Fruit fly (Drosophila melanogaster) whole organism, embryonic: ENCODE results near the gene CG42820.

ENCODE experiments used
- Awh ChIP-seq: fragments of 200-800 bp; sonication (Bioruptor generic); IDR thresholded peaks from 2 replicates; pipeline ENCODE4, ENCODE4 v1.3.6; 2022; ENCODE audit warnings: missing biosample characterization, missing genetic modification characterization
- Bdp1 ChIP-seq: fragments of 200-800 bp; sonication (Bioruptor generic); optimal IDR thresholded peaks from 3 replicates; lab custom pipeline; 2016; ENCODE audit warnings: missing biosample characterization, missing genetic modification characterization
- Blimp-1 ChIP-seq: fragments of 200-800 bp; sonication (Bioruptor generic); optimal IDR thresholded peaks from 3 replicates; lab custom pipeline; 2018; ENCODE audit warnings: missing biosample characterization, missing genetic modification characterization, mild to moderate bottlenecking, moderate library complexity, missing genetic modification reagents
- CG10267 ChIP-seq: fragments of 200-800 bp; sonication (Bioruptor generic); optimal IDR thresholded peaks from 2 replicates; lab custom pipeline; 2018; ENCODE audit warnings: missing biosample characterization, mild to moderate bottlenecking, missing genetic modification characterization, moderate library complexity
- CG11398 ChIP-seq: fragments of 200-800 bp; sonication (Bioruptor generic); optimal IDR thresholded peaks from 2 replicates; lab custom pipeline; 2016; ENCODE audit warnings: missing biosample characterization, missing genetic modification characterization
- CG12071 ChIP-seq: fragments of 200-800 bp; sonication (Bioruptor generic); optimal IDR thresholded peaks from 3 replicates; lab custom pipeline; 2018; ENCODE audit warnings: missing biosample characterization, mild to moderate bottlenecking, missing genetic modification characterization
- CG12942 ChIP-seq: fragments of 200-800 bp; sonication (Bioruptor generic); optimal IDR thresholded peaks from 3 replicates; lab custom pipeline; 2016; ENCODE audit warnings: missing biosample characterization, missing genetic modification characterization
- CG31224 ChIP-seq: fragments of 200-800 bp; sonication (Bioruptor generic); IDR thresholded peaks from 2 replicates; pipeline ENCODE4 v1.3.6; 2022; ENCODE audit warnings: missing biosample characterization, missing genetic modification characterization
- CG32532 ChIP-seq: fragments of 200-800 bp; sonication (Bioruptor generic); IDR thresholded peaks from 2 replicates; pipeline ENCODE4 v1.3.6; 2022; ENCODE audit warnings: missing biosample characterization, missing genetic modification characterization
- CG34224 ChIP-seq: fragments of 200-800 bp; sonication (Bioruptor generic); IDR thresholded peaks from 3 replicates; pipeline ENCODE4 v1.3.6; 2022; ENCODE audit warnings: missing biosample characterization, missing genetic modification characterization; ENCODE audit not compliant: partially characterized antibody
- CG6689 ChIP-seq: fragments of 200-800 bp; sonication (Bioruptor generic); IDR thresholded peaks from 2 replicates; pipeline ENCODE4 v1.3.6; 2022; ENCODE audit warnings: missing biosample characterization, missing genetic modification characterization
- CG7372 ChIP-seq: fragments of 200-800 bp; sonication (Bioruptor generic); IDR thresholded peaks from 2 replicates; pipeline ENCODE4 v1.3.6; 2022; ENCODE audit warnings: missing biosample characterization, missing genetic modification characterization
- CG7786 ChIP-seq: fragments of 200-800 bp; sonication (Bioruptor generic); optimal IDR thresholded peaks from 2 replicates; lab custom pipeline; 2016; ENCODE audit warnings: missing biosample characterization, missing genetic modification characterization
- CG9932 ChIP-seq: fragments of 200-800 bp; sonication (Bioruptor generic); IDR thresholded peaks from 2 replicates; pipeline ENCODE4 v1.3.6; 2022; ENCODE audit warnings: missing biosample characterization, missing genetic modification characterization
- CHES-1-like ChIP-seq: fragments of 200-800 bp; sonication (Bioruptor generic); optimal IDR thresholded peaks from 2 replicates; lab custom pipeline; 2016; ENCODE audit warnings: missing biosample characterization, missing genetic modification characterization
- Dbx ChIP-seq: fragments of 200-800 bp; sonication (Bioruptor generic); IDR thresholded peaks from 3 replicates; pipeline ENCODE4 v1.3.6; 2022; ENCODE audit warnings: missing biosample characterization, missing genetic modification characterization
- Fer1 ChIP-seq: fragments of 200-800 bp; sonication (Bioruptor generic); optimal IDR thresholded peaks from 2 replicates; lab custom pipeline; 2017; ENCODE audit warnings: missing biosample characterization, mild to moderate bottlenecking, missing genetic modification characterization
- Fer2 ChIP-seq: fragments of 200-800 bp; sonication (Bioruptor generic); optimal IDR thresholded peaks from 2 replicates; lab custom pipeline; 2018; ENCODE audit warnings: missing biosample characterization, mild to moderate bottlenecking, missing genetic modification characterization, moderate library complexity
- HLH3B ChIP-seq: fragments of 200-800 bp; sonication (Bioruptor generic); IDR thresholded peaks from 2 replicates; pipeline ENCODE4 v1.3.6; 2022; ENCODE audit warnings: missing biosample characterization, missing genetic modification characterization
- HLHmδ ChIP-seq: fragments of 200-800 bp; sonication (Bioruptor generic); optimal IDR thresholded peaks from 2 replicates; lab custom pipeline; 2018; ENCODE audit warnings: missing biosample characterization, mild to moderate bottlenecking, missing genetic modification characterization, moderate library complexity
- Oaz ChIP-seq: fragments of 200-800 bp; sonication (Bioruptor generic); IDR thresholded peaks from 2 replicates; pipeline ENCODE4 v1.3.6; 2022; ENCODE audit warnings: missing biosample characterization, missing genetic modification characterization
- Optix ChIP-seq: fragments of 200-800 bp; sonication (Bioruptor generic); IDR thresholded peaks from 3 replicates; pipeline ENCODE4 v1.3.6; 2022; ENCODE audit warnings: missing biosample characterization, missing genetic modification characterization
- Sox102F ChIP-seq: fragments of 200-800 bp; sonication (Bioruptor generic); optimal IDR thresholded peaks from 2 replicates; lab custom pipeline; 2018; ENCODE audit warnings: missing biosample characterization, mild to moderate bottlenecking, missing genetic modification characterization, moderate library complexity
- Stat92E ChIP-seq, 3 experiments: fragments of >200 bp in 2 of 3; fragments of 200-800 bp in 1 of 3; sonication (Bioruptor generic) in 1 of 3; optimal IDR thresholded peaks; 2 replicates each; lab custom pipeline; 2017 to 2019; ENCODE audit warnings: missing biosample characterization in 3 of 3, missing genetic modification characterization in 3 of 3, mild to moderate bottlenecking in 1 of 3, moderate library complexity in 1 of 3
- Taf1 ChIP-seq: fragments of 200-800 bp; sonication (Bioruptor generic); IDR thresholded peaks from 2 replicates; pipeline ENCODE4 v1.3.6; 2022; ENCODE audit warnings: missing biosample characterization, missing genetic modification characterization
- ap ChIP-seq: fragments of 200-800 bp; sonication (Bioruptor generic); IDR thresholded peaks from 2 replicates; pipeline ENCODE4 v1.3.6; 2022; ENCODE audit warnings: missing biosample characterization, missing genetic modification characterization
- az2 ChIP-seq: fragments of 200-800 bp; sonication (Bioruptor generic); optimal IDR thresholded peaks from 3 replicates; lab custom pipeline; 2016; ENCODE audit warnings: missing biosample characterization, missing genetic modification characterization
- dimm ChIP-seq: fragments of 200-800 bp; sonication (Bioruptor generic); IDR thresholded peaks from 2 replicates; pipeline ENCODE4 v1.3.6; 2022; ENCODE audit warnings: missing biosample characterization, missing genetic modification characterization
- dmrt11E ChIP-seq: fragments of 200-800 bp; sonication (Bioruptor generic); optimal IDR thresholded peaks from 3 replicates; lab custom pipeline; 2018; ENCODE audit warnings: missing biosample characterization, mild to moderate bottlenecking, missing genetic modification characterization, moderate library complexity
- fd96Cb ChIP-seq: fragments of 200-800 bp; sonication (Bioruptor generic); optimal IDR thresholded peaks from 2 replicates; lab custom pipeline; 2018; ENCODE audit warnings: missing biosample characterization, mild to moderate bottlenecking, missing genetic modification characterization, moderate library complexity
- fu2 ChIP-seq: fragments of 200-800 bp; sonication (Bioruptor generic); optimal IDR thresholded peaks from 2 replicates; lab custom pipeline; 2016; ENCODE audit warnings: missing biosample characterization, missing genetic modification characterization
- gem ChIP-seq: fragments of 200-800 bp; sonication (Bioruptor generic); optimal IDR thresholded peaks from 2 replicates; lab custom pipeline; 2019; ENCODE audit warnings: missing biosample characterization, mild to moderate bottlenecking, missing genetic modification characterization, moderate library complexity
- grau ChIP-seq: fragments of 200-800 bp; optimal IDR thresholded peaks from 3 replicates; lab custom pipeline; 2019; ENCODE audit warnings: missing biosample characterization, mild to moderate bottlenecking, missing genetic modification characterization, moderate library complexity
- hth ChIP-seq: fragments of >200 bp; optimal IDR thresholded peaks from 2 replicates; lab custom pipeline; 2017; ENCODE audit warnings: inconsistent platforms
- kah ChIP-seq: fragments of 200-800 bp; sonication (Bioruptor generic); optimal IDR thresholded peaks from 2 replicates; lab custom pipeline; 2018; ENCODE audit warnings: missing biosample characterization, mild to moderate bottlenecking, missing genetic modification characterization
- lab ChIP-seq: fragments of 200-800 bp; sonication (Bioruptor generic); optimal IDR thresholded peaks from 3 replicates; lab custom pipeline; 2017; ENCODE audit warnings: missing biosample characterization, missing genetic modification characterization, mild to moderate bottlenecking, moderate library complexity, missing genetic modification reagents
- luna ChIP-seq: fragments of 200-800 bp; sonication (Bioruptor generic); optimal IDR thresholded peaks from 2 replicates; lab custom pipeline; 2016; ENCODE audit warnings: missing biosample characterization, missing genetic modification characterization
- nmo ChIP-seq: fragments of 200-800 bp; sonication (Bioruptor generic); optimal IDR thresholded peaks from 2 replicates; lab custom pipeline; 2018; ENCODE audit warnings: missing biosample characterization, mild to moderate bottlenecking, missing genetic modification characterization, moderate library complexity
- org-1 ChIP-seq: fragments of 200-800 bp; sonication (Bioruptor generic); optimal IDR thresholded peaks from 2 replicates; lab custom pipeline; 2017; ENCODE audit warnings: missing biosample characterization, missing genetic modification characterization
- otp ChIP-seq: fragments of 200-800 bp; sonication (Bioruptor generic); IDR thresholded peaks from 3 replicates; pipeline ENCODE4, ENCODE4 v1.3.6; 2022; ENCODE audit warnings: missing biosample characterization, missing genetic modification characterization
- prd ChIP-seq, 3 experiments: fragments of >200 bp in 2 of 3; fragments of 200-800 bp in 1 of 3; sonication (Bioruptor generic) in 1 of 3; optimal IDR thresholded peaks in 2 of 3; IDR thresholded peaks in 1 of 3; 2 replicates in 2 of 3; 3 replicates in 1 of 3; pipeline versions ENCODE4 v1.3.6 to Lab custom; 2017 to 2022; ENCODE audit warnings: missing biosample characterization in 1 of 3, missing genetic modification characterization in 1 of 3
- psq ChIP-seq: fragments of 200-800 bp; sonication (Bioruptor generic); optimal IDR thresholded peaks from 2 replicates; lab custom pipeline; 2017; ENCODE audit warnings: missing biosample characterization, missing genetic modification characterization
- rib ChIP-seq: fragments of 200-800 bp; sonication (Bioruptor generic); IDR thresholded peaks from 2 replicates; pipeline ENCODE4 v1.3.6; 2022; ENCODE audit warnings: missing biosample characterization, missing genetic modification characterization
- sens-2 ChIP-seq: fragments of 200-800 bp; sonication (Bioruptor generic); IDR thresholded peaks from 2 replicates; pipeline ENCODE4 v1.3.6; 2022; ENCODE audit warnings: missing biosample characterization, missing genetic modification characterization
- trh ChIP-seq: fragments of 200-800 bp; sonication (Bioruptor generic); optimal IDR thresholded peaks from 2 replicates; lab custom pipeline; 2016; ENCODE audit warnings: missing biosample characterization, missing genetic modification characterization
- ttk ChIP-seq: fragments of 200-800 bp; sonication (Bioruptor generic); IDR thresholded peaks from 2 replicates; pipeline ENCODE4 v2.1.2; 2022; ENCODE audit warnings: missing biosample characterization, missing genetic modification characterization
- tx ChIP-seq: fragments of 200-800 bp; sonication (Bioruptor generic); optimal IDR thresholded peaks from 2 replicates; lab custom pipeline; 2016; ENCODE audit warnings: missing biosample characterization, missing genetic modification characterization
- wek ChIP-seq: fragments of 200-800 bp; sonication (Bioruptor generic); optimal IDR thresholded peaks from 3 replicates; lab custom pipeline; 2018; ENCODE audit warnings: missing biosample characterization, mild to moderate bottlenecking, missing genetic modification characterization, moderate library complexity

CG42820 gene

DNA sequence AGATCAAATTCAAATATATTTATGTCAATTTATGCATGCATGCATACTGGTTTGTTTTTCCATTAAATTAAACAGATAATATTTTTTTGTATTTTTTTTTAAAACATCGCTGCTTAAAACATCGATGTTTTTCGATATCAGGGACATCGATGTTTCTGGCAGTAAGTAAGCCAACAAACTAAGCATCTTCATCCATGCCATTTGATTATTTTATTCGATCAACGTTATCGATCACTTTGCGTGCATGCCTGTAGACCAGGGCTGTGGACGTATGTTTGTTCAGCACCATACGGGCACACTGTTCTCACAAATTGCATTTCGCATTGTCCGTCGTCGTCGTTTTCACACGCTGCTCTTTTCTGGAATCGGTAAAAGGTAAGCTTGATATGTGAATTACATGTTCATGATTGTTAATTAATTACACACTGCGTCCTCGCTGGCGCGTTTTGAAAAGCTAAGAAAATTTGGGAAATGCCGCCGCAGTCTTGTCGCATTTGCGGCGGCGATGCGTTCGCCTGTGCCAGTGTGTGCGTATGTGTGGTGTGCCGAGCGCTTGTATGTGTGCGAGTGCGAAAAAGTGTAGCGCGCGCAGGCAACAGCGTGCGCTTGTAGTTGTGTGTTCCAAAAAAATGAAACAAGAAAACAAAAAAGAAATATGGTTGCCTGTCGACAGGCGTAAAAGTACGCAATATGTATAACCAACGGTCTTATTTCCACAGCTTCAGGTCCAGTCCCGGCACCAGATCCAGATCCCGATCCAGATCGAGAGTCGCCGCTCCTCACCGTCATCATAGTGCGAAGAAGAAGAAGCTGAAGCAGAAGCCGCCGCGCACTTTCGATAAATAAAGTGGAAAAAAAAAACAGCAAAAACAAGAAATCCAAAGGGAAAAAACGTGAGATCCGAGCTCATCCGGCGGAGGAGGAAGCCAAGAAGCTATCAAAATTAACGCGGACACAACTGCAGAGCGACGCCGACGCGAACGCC, 11.4 kb upstream of the CG42820 start, which contains the start of gene emb (continued):
- TF ChIP-seq CG9932 (GFP tag; lab: Robert Waterston, UW), result peak; percentile 62
- no peak for TF ChIP-seq CG31224 (GFP tag; lab: Robert Waterston, UW)
- peak; percentile 9 for TF ChIP-seq CG12942 (GFP tag; lab: Kevin White, UChicago)
- no peak for TF ChIP-seq ttk
- TF ChIP-seq prd (optimal IDR thresholded peaks at IDR 0.05; lab: Kevin White, UChicago), result no peak
- TF ChIP-seq prd (GFP tag; IDR thresholded peaks at IDR 0.05; lab: Robert Waterston, UW), result peak; percentile 31; the same call in 1 of the 3 replicates
- TF ChIP-seq otp (GFP tag; lab: Robert Waterston, UW), result 0 out of 3 replicates have a peak, but pooled peaks have one; percentile 9
- TF ChIP-seq Awh (GFP tag; lab: Robert Waterston, UW), result no peak
- TF ChIP-seq trh (GFP tag; lab: Kevin White, UChicago), result no peak
- no peak for TF ChIP-seq wek (GFP tag; lab: Kevin White, UChicago)
- TF ChIP-seq CG10267 (tag; lab: Kevin White, UChicago), result peak; percentile 74
- TF ChIP-seq Sox102F, result no peak
- TF ChIP-seq tx, result peak; percentile 44
- TF ChIP-seq sens-2, result no peak
- TF ChIP-seq HLHmδ (GFP tag; lab: Kevin White, UChicago), result peak; percentile 12
- TF ChIP-seq az2, result peak; percentile 51
- TF ChIP-seq Fer2, result no peak
- TF ChIP-seq psq (GFP tag; lab: Kevin White, UChicago), result peak; percentile 19
- TF ChIP-seq Blimp-1 (GFP tag; lab: Kevin White, UChicago), result no peak
- TF ChIP-seq Bdp1, result peak; percentile 23
- TF ChIP-seq CG32532 (GFP tag; lab: Robert Waterston, UW), result peak; percentile 39; the same call in 1 of the 2 replicates
- no peak for TF ChIP-seq CG12071
- no peak for TF ChIP-seq Fer1 (GFP tag; lab: Kevin White, UChicago)
- no peak for TF ChIP-seq lab (GFP tag; lab: Kevin White, UChicago)
- no peak for TF ChIP-seq Optix (GFP tag; lab: Robert Waterston, UW)
- 0 out of 2 replicates have a peak, but pooled peaks have one; percentile 24 for TF ChIP-seq Taf1 (GFP tag; lab: Robert Waterston, UW)
- no peak for TF ChIP-seq HLH3B (GFP tag; lab: Robert Waterston, UW)
- TF ChIP-seq dimm (GFP tag; lab: Robert Waterston, UW), result no peak
- peak; percentile 64 for TF ChIP-seq fu2 (GFP tag; lab: Kevin White, UChicago)
- TF ChIP-seq dmrt11E (tag; lab: Kevin White, UChicago), result peak; percentile 48
- TF ChIP-seq CG11398 (GFP tag; lab: Kevin White, UChicago), result no peak
- TF ChIP-seq nmo (GFP tag; lab: Kevin White, UChicago), result peak; percentile 77
- TF ChIP-seq CG6689 (GFP tag; lab: Robert Waterston, UW), result 0 out of 2 replicates have a peak, but pooled peaks have one; percentile 34
- no peak for TF ChIP-seq org-1 (GFP tag; lab: Kevin White, UChicago)
- no peak for TF ChIP-seq hth
- TF ChIP-seq fd96Cb (tag; lab: Kevin White, UChicago), result peak; percentile 7
- TF ChIP-seq CG7786 (GFP tag; lab: Kevin White, UChicago), result peak; percentile 50
- no peak for TF ChIP-seq Stat92E (GFP tag; optimal IDR thresholded peaks at IDR 0.05; lab: Kevin White, UChicago)
- TF ChIP-seq CG34224 (GFP tag; lab: Robert Waterston, UW), result peak; percentile 95
- no peak for TF ChIP-seq Oaz (GFP tag; lab: Robert Waterston, UW)
- TF ChIP-seq CHES-1-like (GFP tag; lab: Kevin White, UChicago), result peak; percentile 71
- TF ChIP-seq rib (GFP tag; lab: Robert Waterston, UW), result peak; percentile 75
- TF ChIP-seq grau (tag; lab: Kevin White, UChicago), result peak; percentile 49
- TF ChIP-seq CG7372 (GFP tag; lab: Robert Waterston, UW), result no peak
- no peak for TF ChIP-seq ap
- TF ChIP-seq luna (GFP tag; lab: Kevin White, UChicago), result no peak
- TF ChIP-seq gem (tag; lab: Kevin White, UChicago), result no peak
- TF ChIP-seq kah (GFP tag; lab: Kevin White, UChicago), result peak; percentile 27
- TF ChIP-seq Dbx (GFP tag; lab: Robert Waterston, UW), result 0 out of 3 replicates have a peak, but pooled peaks have one; percentile 57
